Worm (Caenorhabditis elegans): ENCODE data around the gene tut-2.

The tut-2 gene

DNA sequence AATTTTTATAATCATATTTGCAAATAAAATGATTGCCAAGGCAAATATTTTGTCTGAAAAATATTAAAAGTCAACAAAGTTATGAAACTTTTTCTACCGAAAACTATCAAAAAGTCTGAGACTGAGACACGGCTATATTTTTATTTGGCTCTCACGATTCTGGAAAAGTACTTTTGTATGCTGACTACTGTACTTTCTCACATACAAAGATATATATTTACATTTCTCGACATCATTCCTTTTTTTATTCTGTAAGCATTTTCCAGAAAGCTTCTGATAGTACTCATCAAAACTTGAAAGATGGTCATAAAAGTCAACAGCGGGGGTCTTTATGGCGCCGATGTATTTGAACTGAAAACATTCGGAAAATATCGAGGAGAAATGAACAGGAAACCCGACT is 9.9 kb upstream of the tut-2 start, which contains the start of gene aqp-6:
aqp-6 (plus strand) TSS at position 301 of the 400 bp plus-strand sequence.
- TF ChIP-seq hmbx-1 (tag; optimal IDR thresholded peaks at IDR 0.05) (no peak), scrt-1 (GFP tag; IDR thresholded peaks at IDR 0.05) (no peak), tbx-11 (GFP tag; IDR thresholded peaks at IDR 0.05) (no peak), aly-1 (tag; optimal IDR thresholded peaks at IDR 0.05) (no peak), tbx-37 (GFP tag; conservative IDR thresholded peaks at IDR 0.05) (no peak), ceh-13 (GFP tag; optimal IDR thresholded peaks at IDR 0.05) (no peak), F13C5.2 (tag; optimal IDR thresholded peaks at IDR 0.05) (no peak), pes-1 (GFP tag; IDR thresholded peaks at IDR 0.05) (no peak), B0310.2 (tag; optimal IDR thresholded peaks at IDR 0.05) (no peak), hnd-1 (tag; optimal IDR thresholded peaks at IDR 0.05) (no peak), hmg-4 (GFP tag; optimal IDR thresholded peaks at IDR 0.05) (no peak), ets-7 (tag; optimal IDR thresholded peaks at IDR 0.05) (no peak)

- TF ChIP-seq ets-7 (tag; optimal IDR thresholded peaks at IDR 0.05): no peak
- no peak for TF ChIP-seq B0310.2 (tag; optimal IDR thresholded peaks at IDR 0.05)
- TF ChIP-seq tra-4 (tag; optimal IDR thresholded peaks at IDR 0.05): no peak
- TF ChIP-seq F13C5.2 (tag; optimal IDR thresholded peaks at IDR 0.05): no peak
- TF ChIP-seq hmbx-1 (tag; optimal IDR thresholded peaks at IDR 0.05): no peak
- no peak for TF ChIP-seq scrt-1 (GFP tag; IDR thresholded peaks at IDR 0.05)
- no peak for TF ChIP-seq aly-1 (tag; optimal IDR thresholded peaks at IDR 0.05)
- TF ChIP-seq tbx-11 (GFP tag; IDR thresholded peaks at IDR 0.05): no peak
- TF ChIP-seq tbx-37 (GFP tag; conservative IDR thresholded peaks at IDR 0.05): no peak
- no peak for TF ChIP-seq sea-1 (GFP tag; conservative IDR thresholded peaks at IDR 0.05)
- no peak for TF ChIP-seq ceh-13 (GFP tag; optimal IDR thresholded peaks at IDR 0.05)
- no peak for TF ChIP-seq hmg-4 (GFP tag; optimal IDR thresholded peaks at IDR 0.05)
- no peak for TF ChIP-seq hnd-1 (tag; optimal IDR thresholded peaks at IDR 0.05)
- no peak for TF ChIP-seq ama-1 (optimal IDR thresholded peaks at IDR 0.05)
Measured at ce11 chrV:10654165-10654564, 3.9 kb upstream of the tut-2 start, which contains the start of gene ugt-35. ugt-35 (minus strand) TSS chrV:10654265.

ce11 chrV:10656958-10657357 is 1.1 kb upstream of the tut-2 start, which contains the start of gene ugt-34:
ugt-34 (minus strand) TSS chrV:10656978.
- TF ChIP-seq pes-1 (GFP tag; IDR thresholded peaks at IDR 0.05) (no peak), flt-1 (GFP tag; IDR thresholded peaks at IDR 0.05) (no peak), ceh-13 (GFP tag; optimal IDR thresholded peaks at IDR 0.05) (no peak), sea-1 (GFP tag; conservative IDR thresholded peaks at IDR 0.05) (no peak), tra-4 (tag; optimal IDR thresholded peaks at IDR 0.05) (no peak), hmg-4 (GFP tag; optimal IDR thresholded peaks at IDR 0.05) (no peak), aly-1 (tag; optimal IDR thresholded peaks at IDR 0.05) (no peak), hnd-1 (tag; optimal IDR thresholded peaks at IDR 0.05) (no peak), ets-7 (tag; optimal IDR thresholded peaks at IDR 0.05) (no peak), ama-1 (optimal IDR thresholded peaks at IDR 0.05) (no peak), hmbx-1 (tag; optimal IDR thresholded peaks at IDR 0.05) (no peak), tbx-37 (GFP tag; conservative IDR thresholded peaks at IDR 0.05) (no peak)

DNA sequence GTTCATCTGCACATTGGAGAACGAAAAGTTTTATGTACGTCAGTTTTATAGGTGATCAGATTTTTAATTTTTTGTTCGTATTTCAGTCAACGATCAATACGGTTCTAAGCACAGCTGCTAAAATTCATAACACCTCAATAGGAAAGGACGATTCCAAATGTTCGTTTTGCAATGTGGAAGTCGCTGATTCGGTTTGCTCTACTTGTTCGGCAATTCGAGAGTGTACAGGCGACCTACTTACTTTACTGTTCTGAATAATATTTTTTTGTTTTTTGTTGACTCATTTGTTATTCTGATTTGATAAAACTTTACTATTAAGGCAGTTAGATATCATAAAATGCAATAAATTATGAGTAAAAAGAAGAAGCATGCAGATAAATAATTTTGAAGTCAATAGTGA is 1.3 kb downstream of the tut-2 start:
- no peak for TF ChIP-seq ets-7 (tag; optimal IDR thresholded peaks at IDR 0.05)
- no peak for TF ChIP-seq flt-1 (GFP tag; IDR thresholded peaks at IDR 0.05)

DNA sequence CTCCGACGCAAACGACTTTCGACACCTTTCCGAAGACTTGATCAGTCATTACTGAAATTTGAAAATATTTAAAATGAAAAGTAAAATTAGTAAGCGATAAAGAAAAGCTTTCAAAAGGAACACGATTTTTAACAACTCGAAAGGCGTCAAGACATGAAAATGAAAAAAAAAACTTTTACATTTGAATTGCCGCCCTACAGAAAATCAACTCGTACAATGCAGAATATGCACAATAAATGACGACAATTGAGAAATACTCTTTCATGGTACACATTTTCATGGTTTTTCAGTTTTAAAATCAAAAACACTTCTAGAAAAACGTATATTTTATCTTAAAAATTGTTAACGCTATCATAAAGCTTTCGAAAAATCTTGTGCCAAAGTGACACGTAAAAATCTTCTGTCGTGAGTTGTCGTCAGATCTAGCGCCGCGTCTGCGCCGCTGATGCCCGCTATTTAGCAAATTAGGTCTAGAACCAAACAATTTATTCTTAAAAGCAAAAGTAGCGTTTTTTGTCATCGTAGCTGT is 3.4 kb downstream of the tut-2 start, which contains the start of gene sqv-4:
sqv-4 (minus strand) TSS at position 51 of the 529 bp plus-strand sequence.
- no peak for TF ChIP-seq ets-7 (tag; optimal IDR thresholded peaks at IDR 0.05)

DNA sequence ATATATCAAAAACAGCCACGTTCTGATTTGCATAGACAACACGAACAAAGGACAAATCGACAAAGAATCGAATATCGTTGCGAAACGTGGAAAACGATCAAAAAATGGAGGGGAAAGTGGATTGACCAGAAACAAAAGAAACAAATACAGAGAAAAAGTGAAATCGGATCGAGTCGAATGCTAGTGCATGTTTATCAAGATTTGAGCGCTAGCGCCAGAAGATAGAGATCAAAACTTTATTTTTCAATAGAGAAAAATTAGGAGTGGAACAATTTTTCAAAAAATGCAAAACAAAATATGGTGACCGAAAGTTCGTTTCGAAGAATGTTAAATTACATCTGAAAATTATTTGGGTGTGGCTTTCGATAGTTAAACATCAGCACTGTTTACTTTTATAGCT is 4.0 kb downstream of the tut-2 start:
- TF ChIP-seq hnd-1 (tag; optimal IDR thresholded peaks at IDR 0.05) (no peak), ets-7 (tag; optimal IDR thresholded peaks at IDR 0.05) (no peak), ama-1 (optimal IDR thresholded peaks at IDR 0.05) (no peak)

DNA sequence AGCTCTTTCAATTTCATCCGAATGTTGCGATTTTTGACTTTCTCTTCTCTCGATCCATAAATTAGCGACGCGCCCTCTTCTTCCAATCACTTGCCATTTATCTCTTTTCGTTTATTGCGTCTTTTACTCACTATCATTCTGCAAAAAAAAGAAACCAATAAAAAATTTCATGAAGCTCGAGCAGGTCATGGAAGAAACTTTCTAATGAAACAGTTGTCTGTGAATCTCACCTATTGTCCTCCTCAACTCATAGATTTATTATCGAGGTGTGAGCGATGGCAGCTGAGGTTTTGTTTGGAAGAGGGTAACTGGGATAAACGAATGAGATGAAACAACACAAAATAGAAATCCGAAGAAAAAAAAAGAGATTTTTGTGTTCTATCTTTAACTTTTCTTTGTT is 6.2 kb downstream of the tut-2 start:
- TF ChIP-seq ceh-13 (GFP tag; optimal IDR thresholded peaks at IDR 0.05) (no peak), tbx-37 (GFP tag; conservative IDR thresholded peaks at IDR 0.05) (no peak), hmbx-1 (tag; optimal IDR thresholded peaks at IDR 0.05) (no peak), scrt-1 (GFP tag; IDR thresholded peaks at IDR 0.05) (no peak), flt-1 (GFP tag; IDR thresholded peaks at IDR 0.05) (no peak)

- TF ChIP-seq scrt-1 (GFP tag; IDR thresholded peaks at IDR 0.05) (no peak), tra-4 (tag; optimal IDR thresholded peaks at IDR 0.05) (no peak), flt-1 (GFP tag; IDR thresholded peaks at IDR 0.05) (no peak), B0310.2 (tag; optimal IDR thresholded peaks at IDR 0.05) (no peak), F13C5.2 (tag; optimal IDR thresholded peaks at IDR 0.05) (no peak), aly-1 (tag; optimal IDR thresholded peaks at IDR 0.05) (no peak), ets-7 (tag; optimal IDR thresholded peaks at IDR 0.05) (no peak), sea-1 (GFP tag; conservative IDR thresholded peaks at IDR 0.05) (no peak), tbx-37 (GFP tag; conservative IDR thresholded peaks at IDR 0.05) (no peak), pes-1 (GFP tag; IDR thresholded peaks at IDR 0.05) (no peak), ceh-36 (tag; optimal IDR thresholded peaks at IDR 0.05) (no peak), ama-1 (optimal IDR thresholded peaks at IDR 0.05) (no peak), ceh-13 (GFP tag; optimal IDR thresholded peaks at IDR 0.05) (no peak), hmbx-1 (tag; optimal IDR thresholded peaks at IDR 0.05) (no peak), tbx-11 (GFP tag; IDR thresholded peaks at IDR 0.05) (no peak), hnd-1 (tag; optimal IDR thresholded peaks at IDR 0.05) (no peak), hmg-4 (GFP tag; optimal IDR thresholded peaks at IDR 0.05) (no peak)
Measured at ce11 chrV:10667284-10667683, 9.2 kb downstream of the tut-2 start, which contains the start of gene twk-12. twk-12 (plus strand) TSS chrV:10667584.
